Worm (Caenorhabditis elegans): ENCODE results near the gene ttr-2.

ttr-2 gene

ce11 chrIII:9927378-9927777, at the start of gene ttr-2:
ttr-2 (plus strand) TSS chrIII:9927769.
- TF ChIP-seq unc-86 (tag; optimal IDR thresholded peaks at IDR 0.05): no peak
- TF ChIP-seq isw-1 (GFP tag; IDR thresholded peaks at IDR 0.05): no peak
- TF ChIP-seq snu-23 (GFP tag; optimal IDR thresholded peaks at IDR 0.05): peak; percentile 35
- TF ChIP-seq nhr-47 (tag; optimal IDR thresholded peaks at IDR 0.05): no peak
- no peak for TF ChIP-seq egl-27 (tag; optimal IDR thresholded peaks at IDR 0.05)
- no peak for TF ChIP-seq nhr-77 (tag; optimal IDR thresholded peaks at IDR 0.05)
- TF ChIP-seq pax-3 (tag; optimal IDR thresholded peaks at IDR 0.05): no peak
- TF ChIP-seq unc-130 (tag; optimal IDR thresholded peaks at IDR 0.05): no peak
- no peak for TF ChIP-seq ztf-4 (tag; optimal IDR thresholded peaks at IDR 0.05)
- TF ChIP-seq lsy-2 (tag; optimal IDR thresholded peaks at IDR 0.05): no peak
- TF ChIP-seq blmp-1 (tag; optimal IDR thresholded peaks at IDR 0.05): peak; percentile 48
- no peak for TF ChIP-seq efl-1 (optimal IDR thresholded peaks at IDR 0.05)
- peak in 1 of 2 experiments; percentile 73 for TF ChIP-seq efl-1 (GFP tag; optimal IDR thresholded peaks at IDR 0.05 in 1 of 2)
- no peak for TF ChIP-seq fos-1 (tag; optimal IDR thresholded peaks at IDR 0.05)
- TF ChIP-seq aha-1 (tag; optimal IDR thresholded peaks at IDR 0.05): no peak
- no peak for TF ChIP-seq ceh-82 (tag; optimal IDR thresholded peaks at IDR 0.05)
- no peak for TF ChIP-seq elt-2 (tag; optimal IDR thresholded peaks at IDR 0.05)
- no peak for TF ChIP-seq lir-3 (tag; optimal IDR thresholded peaks at IDR 0.05; ENCODE audit: poor library complexity)
- TF ChIP-seq fkh-10 (GFP tag; optimal IDR thresholded peaks at IDR 0.05): no peak
- TF ChIP-seq lin-35 (GFP tag; optimal IDR thresholded peaks at IDR 0.05): no peak
- TF ChIP-seq elt-3 (tag; optimal IDR thresholded peaks at IDR 0.05): peak in 2 of 6 experiments; percentile 46 to 56
- no peak for TF ChIP-seq vab-15 (tag; optimal IDR thresholded peaks at IDR 0.05)
- TF ChIP-seq skn-1 (tag; optimal IDR thresholded peaks at IDR 0.05): no peak
- peak; percentile 10 for TF ChIP-seq mep-1 (tag; optimal IDR thresholded peaks at IDR 0.05)
- no peak for TF ChIP-seq dpl-1 (GFP tag; optimal IDR thresholded peaks at IDR 0.05)
- no peak for TF ChIP-seq unc-98 (GFP tag; IDR thresholded peaks at IDR 0.05)
- no peak for TF ChIP-seq tlp-1 (tag; optimal IDR thresholded peaks at IDR 0.05)
- no peak for TF ChIP-seq nhr-84 (tag; optimal IDR thresholded peaks at IDR 0.05)
- no peak for TF ChIP-seq lin-13 (GFP tag; optimal IDR thresholded peaks at IDR 0.05)
- no peak for TF ChIP-seq rnt-1 (tag; optimal IDR thresholded peaks at IDR 0.05)
- TF ChIP-seq Y116A8C.19 (tag; optimal IDR thresholded peaks at IDR 0.05; ENCODE audit: borderline replicate concordance): no peak
- TF ChIP-seq fkh-8 (tag; optimal IDR thresholded peaks at IDR 0.05): no peak
- peak; percentile 77 for TF ChIP-seq nhr-85 (tag)
- no peak for TF ChIP-seq nhr-12 (tag; optimal IDR thresholded peaks at IDR 0.05)
- TF ChIP-seq zip-4 (GFP tag; optimal IDR thresholded peaks at IDR 0.05): no peak
- no peak for TF ChIP-seq grh-1 (GFP tag; IDR thresholded peaks at IDR 0.05)
- TF ChIP-seq lin-14 (GFP tag; optimal IDR thresholded peaks at IDR 0.05): peak; percentile 67
- no peak for TF ChIP-seq C04F5.9 (tag; optimal IDR thresholded peaks at IDR 0.05)
- TF ChIP-seq hpl-2 (GFP tag; optimal IDR thresholded peaks at IDR 0.05): no peak
- TF ChIP-seq pqm-1 (tag; optimal IDR thresholded peaks at IDR 0.05): no peak
- TF ChIP-seq C34B4.2 (tag; optimal IDR thresholded peaks at IDR 0.05): no peak
- TF ChIP-seq nhr-28 (tag; optimal IDR thresholded peaks at IDR 0.05): no peak
- TF ChIP-seq ceh-88 (GFP tag; IDR thresholded peaks at IDR 0.05): no peak
- peak; percentile 21 for TF ChIP-seq nhr-71 (tag; optimal IDR thresholded peaks at IDR 0.05)
- TF ChIP-seq nhr-20 (tag; optimal IDR thresholded peaks at IDR 0.05): no peak
- TF ChIP-seq swsn-7 (tag; optimal IDR thresholded peaks at IDR 0.05): no peak
- TF ChIP-seq ceh-90 (tag; optimal IDR thresholded peaks at IDR 0.05): no peak
- TF ChIP-seq ceh-8 (GFP tag; optimal IDR thresholded peaks at IDR 0.05): no peak
- TF ChIP-seq egl-13 (tag; optimal IDR thresholded peaks at IDR 0.05): no peak
- TF ChIP-seq mab-9 (GFP tag; IDR thresholded peaks at IDR 0.05): no peak
- no peak for TF ChIP-seq lin-39 (tag; optimal IDR thresholded peaks at IDR 0.05)
- no peak for TF ChIP-seq alr-1 (tag; optimal IDR thresholded peaks at IDR 0.05; ENCODE audit: borderline replicate concordance)
- TF ChIP-seq xbp-1 (tag; optimal IDR thresholded peaks at IDR 0.05): no peak

All from whole organism, L1 larva.